Worm (Caenorhabditis elegans) whole organism, young adult: Measurements from ENCODE around the gene srw-21.
A peak's percentile ranks its signal among the peaks of the same experiment; 100 is the strongest.

Experiments
- B0019.2 ChIP-seq: fragments of 200-800 bp; sonication (Bioruptor generic); conservative IDR thresholded peaks from 2 replicates; pipeline ENCODE4 v1.3.6; 2022; ENCODE audit warnings: missing genetic modification reagents, missing genetic modification characterization, missing compliant biosample characterization
- B0035.1 ChIP-seq: sonication (generic microtip); optimal IDR thresholded peaks from 2 replicates; lab custom pipeline; 2016; ENCODE audit warnings: missing genetic modification characterization, mild to moderate bottlenecking, missing compliant biosample characterization, missing genotype, missing genetic modification reagents
- C06A6.2 ChIP-seq: fragments of 200-800 bp; sonication (Bioruptor generic); conservative IDR thresholded peaks from 2 replicates; pipeline ENCODE4 v1.3.6; 2022; ENCODE audit warnings: missing genetic modification characterization, missing compliant biosample characterization
- F10E7.11 ChIP-seq: sonication (generic microtip); optimal IDR thresholded peaks from 2 replicates; lab custom pipeline; 2017; ENCODE audit warnings: mild to moderate bottlenecking, missing genetic modification characterization, moderate library complexity, missing compliant biosample characterization
- F33H1.4 ChIP-seq: fragments of 200-800 bp; sonication (Bioruptor generic); IDR thresholded peaks from 2 replicates; pipeline ENCODE4 v1.3.6; 2022; ENCODE audit warnings: missing genetic modification reagents, missing genetic modification characterization, missing compliant biosample characterization
- F52B5.7 ChIP-seq: sonication (generic microtip); optimal IDR thresholded peaks from 2 replicates; lab custom pipeline; 2016; ENCODE audit warnings: mild to moderate bottlenecking, missing genetic modification characterization, missing compliant biosample characterization
- F57C9.4 ChIP-seq: sonication (generic microtip); optimal IDR thresholded peaks from 2 replicates; lab custom pipeline; 2017; ENCODE audit warnings: mild to moderate bottlenecking, missing genetic modification characterization, missing compliant biosample characterization
- Y53F4B.3 ChIP-seq: fragments of 200-800 bp; sonication (Bioruptor generic); IDR thresholded peaks from 2 replicates; pipeline ENCODE4 v1.3.6; 2022; ENCODE audit warnings: missing genetic modification reagents, missing genetic modification characterization, missing compliant biosample characterization
- Y79H2A.3 ChIP-seq: fragments of 200-800 bp; sonication (Bioruptor generic); conservative IDR thresholded peaks from 2 replicates; pipeline ENCODE4 v1.3.6; 2022; ENCODE audit warnings: missing genetic modification reagents, missing genetic modification characterization, missing compliant biosample characterization
- Y95B8A.8 ChIP-seq: fragments of 200-800 bp; sonication (Bioruptor generic); IDR thresholded peaks from 2 replicates; pipeline ENCODE4 v1.3.6; 2022; ENCODE audit warnings: missing genetic modification reagents, missing genetic modification characterization, missing compliant biosample characterization
- ama-1 ChIP-seq, 3 experiments: fragments of 150-350 bp in 1 of 3; sonication (generic microtip) in 2 of 3; optimal IDR thresholded peaks; 2 replicates each; lab custom pipeline; 2014 to 2018; ENCODE audit warnings: missing biosample characterization in 2 of 3, missing genetic modification characterization in 2 of 3, missing genetic modification reagents in 2 of 3
- aptf-2 ChIP-seq: fragments of 200-800 bp; sonication (Bioruptor generic); conservative IDR thresholded peaks from 2 replicates; pipeline ENCODE4 v1.3.6; 2022; ENCODE audit warnings: missing genetic modification reagents, missing genetic modification characterization, missing compliant biosample characterization
- atf-7 ChIP-seq: sonication (generic microtip); optimal IDR thresholded peaks from 2 replicates; lab custom pipeline; 2017; ENCODE audit warnings: mild to moderate bottlenecking, missing genetic modification characterization, missing compliant biosample characterization
- attf-3 ChIP-seq: fragments of 200-800 bp; sonication (Bioruptor generic); conservative IDR thresholded peaks from 2 replicates; pipeline ENCODE4 v1.3.6; 2022; ENCODE audit warnings: missing genetic modification reagents, missing genetic modification characterization, missing compliant biosample characterization
- ccch-3 ChIP-seq: fragments of 200-800 bp; sonication (Bioruptor generic); optimal IDR thresholded peaks from 2 replicates; lab custom pipeline; 2018; ENCODE audit warnings: mild to moderate bottlenecking, missing genetic modification characterization, missing compliant biosample characterization
- ceh-100 ChIP-seq: fragments of 200-800 bp; sonication (Bioruptor generic); IDR thresholded peaks from 2 replicates; pipeline ENCODE4 v1.3.6; 2022; ENCODE audit warnings: missing genetic modification reagents, missing genetic modification characterization, missing compliant biosample characterization
- ceh-27 ChIP-seq: fragments of 200-800 bp; sonication (Bioruptor generic); optimal IDR thresholded peaks from 2 replicates; lab custom pipeline; 2018; ENCODE audit warnings: mild to moderate bottlenecking, missing genetic modification characterization, moderate library complexity, missing compliant biosample characterization
- chd-7 ChIP-seq: sonication (generic microtip); optimal IDR thresholded peaks from 2 replicates; lab custom pipeline; 2016; ENCODE audit warnings: mild to moderate bottlenecking, missing genetic modification characterization, moderate library complexity, missing compliant biosample characterization
- die-1 ChIP-seq: sonication (generic microtip); optimal IDR thresholded peaks from 2 replicates; lab custom pipeline; 2016; ENCODE audit warnings: missing genotype, mild to moderate bottlenecking, missing genetic modification characterization, missing compliant biosample characterization
- dpff-1 ChIP-seq: sonication (generic microtip); optimal IDR thresholded peaks from 2 replicates; lab custom pipeline; 2017; ENCODE audit warnings: mild to moderate bottlenecking, missing genetic modification characterization, missing compliant biosample characterization
- egl-44 ChIP-seq: fragments of 200-800 bp; sonication (Bioruptor generic); IDR thresholded peaks from 2 replicates; pipeline ENCODE4 v1.3.6; 2022; ENCODE audit warnings: missing genetic modification reagents, missing genetic modification characterization, missing compliant biosample characterization
- ets-4 ChIP-seq: fragments of 200-800 bp; sonication (Bioruptor generic); optimal IDR thresholded peaks from 2 replicates; lab custom pipeline; 2018; ENCODE audit warnings: mild to moderate bottlenecking, missing genetic modification characterization, missing compliant biosample characterization
- hmg-1.2 ChIP-seq: fragments of 200-800 bp; sonication (Bioruptor generic); IDR thresholded peaks from 2 replicates; pipeline ENCODE4 v1.3.6; 2022; ENCODE audit warnings: missing genetic modification reagents, missing genetic modification characterization, missing compliant biosample characterization
- hrde-1 ChIP-seq: sonication (generic microtip); optimal IDR thresholded peaks from 2 replicates; lab custom pipeline; 2016; ENCODE audit warnings: missing genetic modification characterization, mild to moderate bottlenecking, missing compliant biosample characterization, moderate library complexity, missing genotype, missing genetic modification reagents, borderline replicate concordance
- hsf-1 ChIP-seq: fragments of 200-800 bp; sonication (Bioruptor generic); IDR thresholded peaks from 2 replicates; pipeline ENCODE4 v1.3.6; 2022; ENCODE audit warnings: missing genetic modification reagents, missing genetic modification characterization, missing compliant biosample characterization
- let-607 ChIP-seq, 2 experiments: fragments of 200-800 bp in 1 of 2; sonication (Bioruptor generic) in 1 of 2; sonication (generic microtip) in 1 of 2; optimal IDR thresholded peaks; 2 replicates each; lab custom pipeline; 2016 to 2018; ENCODE audit warnings: mild to moderate bottlenecking in 2 of 2, missing compliant biosample characterization in 2 of 2, missing genetic modification characterization in 2 of 2, moderate library complexity in 2 of 2, missing genotype in 1 of 2
- lin-40 ChIP-seq: sonication (generic microtip); optimal IDR thresholded peaks from 2 replicates; lab custom pipeline; 2016; ENCODE audit warnings: missing genetic modification characterization, mild to moderate bottlenecking, missing compliant biosample characterization, missing genotype, missing genetic modification reagents
- lin-54 ChIP-seq: fragments of 200-800 bp; sonication (Bioruptor generic); optimal IDR thresholded peaks from 2 replicates; lab custom pipeline; 2018; ENCODE audit warnings: mild to moderate bottlenecking, missing genetic modification characterization, missing compliant biosample characterization
- madf-10 ChIP-seq: sonication (generic microtip); optimal IDR thresholded peaks from 2 replicates; lab custom pipeline; 2016; ENCODE audit warnings: mild to moderate bottlenecking, missing genetic modification characterization, missing compliant biosample characterization
- madf-8 ChIP-seq: fragments of 200-800 bp; sonication (Bioruptor generic); conservative IDR thresholded peaks from 2 replicates; pipeline ENCODE4 v1.3.6; 2022; ENCODE audit warnings: missing genetic modification reagents, missing genetic modification characterization, missing compliant biosample characterization
- nfyb-1 ChIP-seq: fragments of 200-800 bp; sonication (Bioruptor generic); IDR thresholded peaks from 2 replicates; pipeline ENCODE4 v1.3.6; 2022; ENCODE audit warnings: missing genetic modification reagents, missing genetic modification characterization, missing compliant biosample characterization
- nhr-90 ChIP-seq: sonication (generic microtip); optimal IDR thresholded peaks from 2 replicates; lab custom pipeline; 2016; ENCODE audit warnings: missing genotype, mild to moderate bottlenecking, missing genetic modification characterization, missing compliant biosample characterization
- pha-4 ChIP-seq: fragments of 150-350 bp; sonication (generic microtip); optimal IDR thresholded peaks from 2 replicates; lab custom pipeline; 2014; ENCODE audit warnings: missing biosample characterization, missing genetic modification reagents, missing genetic modification characterization
- rpc-1 ChIP-seq, 2 experiments: fragments of 150-350 bp in 1 of 2; sonication (generic microtip) in 1 of 2; optimal IDR thresholded peaks; 2 replicates each; lab custom pipeline; 2014 to 2018; ENCODE audit warnings: missing biosample characterization in 1 of 2, missing genetic modification characterization in 1 of 2, missing genetic modification reagents in 1 of 2, missing genotype in 1 of 2
- sdz-38 ChIP-seq: sonication (generic microtip); optimal IDR thresholded peaks from 2 replicates; lab custom pipeline; 2016; ENCODE audit warnings: missing genotype, missing genetic modification characterization, missing compliant biosample characterization
- sea-2 ChIP-seq: fragments of 200-800 bp; sonication (Bioruptor generic); IDR thresholded peaks from 2 replicates; pipeline ENCODE4 v1.3.6; 2022; ENCODE audit warnings: missing genetic modification characterization, missing compliant biosample characterization
- snpc-1.1 ChIP-seq: sonication (generic microtip); optimal IDR thresholded peaks from 2 replicates; lab custom pipeline; 2017; ENCODE audit warnings: missing genetic modification characterization, mild to moderate bottlenecking, missing compliant biosample characterization, antibody characterized with exemption, moderate library complexity, missing genotype, missing genetic modification reagents; ENCODE audit not compliant: insufficient read depth
- snpc-3.4 ChIP-seq: sonication (generic microtip); optimal IDR thresholded peaks from 2 replicates; lab custom pipeline; 2017; ENCODE audit warnings: missing genetic modification characterization, mild to moderate bottlenecking, missing compliant biosample characterization, antibody characterized with exemption, moderate library complexity, missing genotype, missing genetic modification reagents
- tlf-1 ChIP-seq: fragments of 200-800 bp; sonication (Bioruptor generic); optimal IDR thresholded peaks from 2 replicates; lab custom pipeline; 2018; ENCODE audit warnings: mild to moderate bottlenecking, missing genetic modification characterization, missing compliant biosample characterization
- unc-62 ChIP-seq: fragments of 150-350 bp; optimal IDR thresholded peaks from 2 replicates; lab custom pipeline; 2014; ENCODE audit warnings: missing biosample characterization, missing genetic modification reagents, missing genetic modification characterization
- ztf-22 ChIP-seq: fragments of 200-800 bp; sonication (Bioruptor generic); optimal IDR thresholded peaks from 2 replicates; lab custom pipeline; 2018; ENCODE audit warnings: mild to moderate bottlenecking, missing genetic modification characterization, moderate library complexity, missing compliant biosample characterization
- ztf-28 ChIP-seq: fragments of 200-800 bp; sonication (Bioruptor generic); IDR thresholded peaks from 2 replicates; pipeline ENCODE4 v1.3.6; 2022; ENCODE audit warnings: missing genetic modification reagents, missing genetic modification characterization, missing compliant biosample characterization

Gene srw-21

ce11 chrV:15498434-15498833 lies 10.6 kb downstream of the srw-21 start, which contains the start of gene C06B8.7:
TSS of gene C06B8.7 (plus strand) at chrV:15498734.
- TF ChIP-seq hmg-1.2 (GFP tag; lab: Robert Waterston, UW) (no peak), lin-54 (no peak), dpff-1 (no peak), nfyb-1 (GFP tag; lab: Robert Waterston, UW) (no peak)

- TF ChIP-seq lin-40 (tag; lab: Kevin White, UChicago) (no peak), ama-1 (optimal IDR thresholded peaks at IDR 0.05; lab: Kevin White, UChicago) (no peak), ama-1 (GFP tag; optimal IDR thresholded peaks at IDR 0.05; lab: Kevin White, UChicago) (no peak), hmg-1.2 (GFP tag; lab: Robert Waterston, UW) (peak; percentile 61; the same call in 1 of the 2 replicates), atf-7 (tag; lab: Kevin White, UChicago) (peak; percentile 48), Y95B8A.8 (GFP tag; lab: Robert Waterston, UW) (no peak), C06A6.2 (no peak), sea-2 (GFP tag; lab: Robert Waterston, UW) (no peak), rpc-1 (optimal IDR thresholded peaks at IDR 0.05; lab: Kevin White, UChicago) (no peak), rpc-1 (tag; optimal IDR thresholded peaks at IDR 0.05; lab: Kevin White, UChicago) (no peak)
Observed at ce11 chrV:15499099-15499498, 11.2 kb downstream of the srw-21 start.

- no peak for TF ChIP-seq unc-62 (GFP tag; lab: Kevin White, UChicago)
- no peak for TF ChIP-seq snpc-1.1 (tag; lab: Kevin White, UChicago)
- TF ChIP-seq, all 124 proteins: peak for 0
Observed at ce11 chrV:15503603-15504002, 15.7 kb downstream of the srw-21 start.

ce11 chrV:15505068-15505467 lies 17.2 kb downstream of the srw-21 start:
- TF ChIP-seq sdz-38, result no peak
- peak; percentile 38 for TF ChIP-seq nhr-90 (tag; lab: Kevin White, UChicago)
- TF ChIP-seq attf-3 (GFP tag; lab: Robert Waterston, UW), result no peak
- TF ChIP-seq aptf-2, result no peak
- no peak for TF ChIP-seq snpc-3.4 (tag; lab: Kevin White, UChicago)
- TF ChIP-seq hsf-1 (GFP tag; lab: Robert Waterston, UW), result 0 out of 2 replicates have a peak, but pooled peaks have one; percentile 42
- no peak for TF ChIP-seq madf-10 (tag; lab: Kevin White, UChicago)
- TF ChIP-seq Y79H2A.3 (GFP tag; lab: Robert Waterston, UW), result no peak
- TF ChIP-seq Y53F4B.3 (GFP tag; lab: Robert Waterston, UW), result no peak
- no peak for TF ChIP-seq ceh-100 (GFP tag; lab: Robert Waterston, UW)
- TF ChIP-seq ceh-27, result peak; percentile 44
- no peak for TF ChIP-seq ets-4 (GFP tag; lab: Kevin White, UChicago)
- TF ChIP-seq tlf-1 (GFP tag; lab: Kevin White, UChicago), result no peak
- no peak for TF ChIP-seq pha-4
- no peak for TF ChIP-seq B0019.2 (GFP tag; lab: Robert Waterston, UW)
- TF ChIP-seq madf-8 (GFP tag; lab: Robert Waterston, UW), result no peak
- no peak for TF ChIP-seq ccch-3
- TF ChIP-seq F33H1.4 (GFP tag; lab: Robert Waterston, UW), result peak; percentile 32; the same call in 1 of the 2 replicates
- TF ChIP-seq B0035.1 (tag; lab: Kevin White, UChicago), result no peak
- no peak for TF ChIP-seq egl-44 (GFP tag; lab: Robert Waterston, UW)
- TF ChIP-seq let-607 (tag; optimal IDR thresholded peaks at IDR 0.05; lab: Kevin White, UChicago), result peak in 1 of 2 experiments; percentile 14
- peak; percentile 19 for TF ChIP-seq chd-7 (tag; lab: Kevin White, UChicago)
- no peak for TF ChIP-seq F57C9.4 (tag; lab: Kevin White, UChicago)
- no peak for TF ChIP-seq F10E7.11
- TF ChIP-seq atf-7 (tag; lab: Kevin White, UChicago), result no peak
- peak; percentile 70; the same call in 1 of the 2 replicates for TF ChIP-seq ztf-28 (GFP tag; lab: Robert Waterston, UW)
- TF ChIP-seq F52B5.7, result peak; percentile 53
- no peak for TF ChIP-seq hrde-1
- no peak for TF ChIP-seq ztf-22 (GFP tag; lab: Kevin White, UChicago)
- TF ChIP-seq die-1 (tag; lab: Kevin White, UChicago), result peak; percentile 31
